Worm (Caenorhabditis elegans): ENCODE results near the gene nlp-21.

- no peak for TF ChIP-seq ztf-29 (GFP tag; IDR thresholded peaks at IDR 0.05)
- TF ChIP-seq ref-1 (GFP tag; conservative IDR thresholded peaks at IDR 0.05): no peak
- peak; percentile 58; the same call in 1 of the 2 replicates for TF ChIP-seq ztf-23 (GFP tag; IDR thresholded peaks at IDR 0.05)
- no peak for TF ChIP-seq cog-1 (tag; optimal IDR thresholded peaks at IDR 0.05)
Observed at ce11 chrIII:11353499-11353898, 39.6 kb downstream of the nlp-21 start.
